Worm (Caenorhabditis elegans): ENCODE data around the gene K08E4.8.

DNA sequence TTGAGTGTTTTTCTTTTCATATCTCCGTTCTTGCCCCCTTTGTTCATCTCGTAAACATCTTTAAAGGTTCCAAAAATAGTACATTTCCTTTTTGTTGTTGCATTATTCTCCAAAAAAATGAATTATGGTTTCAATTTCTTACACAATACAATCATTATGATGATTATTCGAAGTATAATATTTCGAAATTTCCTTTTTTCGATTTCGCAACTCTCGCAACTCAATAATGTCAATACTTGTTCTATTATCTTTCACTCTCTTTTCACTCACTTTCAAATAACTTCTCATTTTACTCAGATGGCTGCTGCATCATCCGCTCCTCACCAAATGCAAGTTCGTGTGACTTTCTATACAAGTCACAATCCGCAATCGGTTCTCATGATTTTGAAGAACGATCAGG, 27.1 kb downstream of the K08E4.8 start, which contains the start of gene sqst-1:
- TF ChIP-seq fax-1 (tag; optimal IDR thresholded peaks at IDR 0.05) (no peak), elt-2 (tag; optimal IDR thresholded peaks at IDR 0.05) (no peak), pqm-1 (tag; optimal IDR thresholded peaks at IDR 0.05) (no peak), ceh-45 (GFP tag; IDR thresholded peaks at IDR 0.05) (no peak), che-1 (tag; optimal IDR thresholded peaks at IDR 0.05) (no peak), fkh-10 (GFP tag; optimal IDR thresholded peaks at IDR 0.05) (no peak), nfya-1 (tag; optimal IDR thresholded peaks at IDR 0.05) (no peak), pha-4 (tag; optimal IDR thresholded peaks at IDR 0.05) (no peak), hlh-30 (tag; optimal IDR thresholded peaks at IDR 0.05; ENCODE audit: insufficient read depth) (no peak), zip-5 (tag; optimal IDR thresholded peaks at IDR 0.05) (no peak)

All from whole organism, late embryonic.